Worm (Caenorhabditis elegans) whole organism, midembryonic: ENCODE data around the gene F46B3.15.

Experiments used
- T22C8.4 ChIP-seq: fragments of 200-800 bp; sonication (Bioruptor generic); IDR thresholded peaks from 2 replicates; pipeline ENCODE4 v1.3.6; 2022; ENCODE audit warnings: missing genetic modification characterization, missing compliant biosample characterization
- cog-1 ChIP-seq: sonication (generic microtip); optimal IDR thresholded peaks from 2 replicates; lab custom pipeline; 2016; ENCODE audit warnings: missing genetic modification characterization, missing compliant biosample characterization
- flt-1 ChIP-seq: fragments of 200-800 bp; sonication (Bioruptor generic); IDR thresholded peaks from 2 replicates; pipeline ENCODE4 v1.3.6; 2022; ENCODE audit warnings: missing genetic modification characterization, missing compliant biosample characterization
- klf-2 ChIP-seq: fragments of 200-800 bp; sonication (Bioruptor generic); conservative IDR thresholded peaks from 2 replicates; pipeline ENCODE4 v1.3.6; 2022; ENCODE audit warnings: missing genetic modification reagents, missing genetic modification characterization, missing compliant biosample characterization
- med-1 ChIP-seq: sonication (generic microtip); optimal IDR thresholded peaks from 2 replicates; lab custom pipeline; 2017; ENCODE audit warnings: missing genetic modification characterization, mild to moderate bottlenecking, missing compliant biosample characterization, antibody characterized with exemption, missing genetic modification reagents; ENCODE audit not compliant: insufficient read depth
- ref-1 ChIP-seq: fragments of 200-800 bp; sonication (Bioruptor generic); conservative IDR thresholded peaks from 2 replicates; pipeline ENCODE4 v1.3.6; 2022; ENCODE audit warnings: missing genetic modification reagents, missing genetic modification characterization, missing compliant biosample characterization
- tab-1 ChIP-seq: fragments of 200-800 bp; sonication (Bioruptor generic); IDR thresholded peaks from 2 replicates; pipeline ENCODE4 v1.3.6; 2022; ENCODE audit warnings: missing genetic modification characterization, missing compliant biosample characterization
- ztf-23 ChIP-seq: fragments of 200-800 bp; sonication (Bioruptor generic); IDR thresholded peaks from 2 replicates; pipeline ENCODE4 v1.3.6; 2022; ENCODE audit warnings: missing genetic modification reagents, missing genetic modification characterization, missing compliant biosample characterization
- ztf-29 ChIP-seq: fragments of 200-800 bp; sonication (Bioruptor generic); IDR thresholded peaks from 2 replicates; pipeline ENCODE4 v1.3.6; 2022; ENCODE audit warnings: missing genetic modification reagents, missing genetic modification characterization, missing compliant biosample characterization

The F46B3.15 gene

DNA sequence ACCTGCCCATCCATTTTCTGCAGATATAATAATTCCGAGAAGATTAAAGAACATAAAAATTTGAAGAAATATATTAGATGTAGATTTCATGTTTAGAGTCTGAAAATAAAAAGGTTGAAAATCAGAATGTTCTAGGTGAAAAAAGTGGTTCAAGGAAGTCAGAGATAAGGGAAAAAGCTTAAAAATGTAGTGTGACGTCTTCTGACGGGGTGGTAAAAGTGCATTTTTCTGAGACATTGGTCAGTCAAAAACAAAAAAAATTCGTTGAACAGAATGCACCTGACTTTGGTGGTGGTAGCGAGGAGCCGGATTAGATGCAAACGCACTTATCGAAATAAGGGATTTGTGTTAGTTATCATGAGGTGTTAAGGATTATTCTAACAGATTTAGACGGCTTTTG, 26.9 kb downstream of the F46B3.15 start, which contains the start of gene F46B3.23:
F46B3.23 (minus strand) TSS at position 101 of the 400 bp plus-strand sequence.
- TF ChIP-seq tab-1 (GFP tag; lab: Robert Waterston, UW) (no peak), klf-2 (GFP tag; lab: Robert Waterston, UW) (no peak), ztf-23 (no peak), cog-1 (no peak), ztf-29 (GFP tag; lab: Robert Waterston, UW) (no peak), med-1 (no peak), T22C8.4 (GFP tag; lab: Robert Waterston, UW) (no peak), flt-1 (GFP tag; lab: Robert Waterston, UW) (no peak), ref-1 (GFP tag; lab: Robert Waterston, UW) (no peak)

DNA sequence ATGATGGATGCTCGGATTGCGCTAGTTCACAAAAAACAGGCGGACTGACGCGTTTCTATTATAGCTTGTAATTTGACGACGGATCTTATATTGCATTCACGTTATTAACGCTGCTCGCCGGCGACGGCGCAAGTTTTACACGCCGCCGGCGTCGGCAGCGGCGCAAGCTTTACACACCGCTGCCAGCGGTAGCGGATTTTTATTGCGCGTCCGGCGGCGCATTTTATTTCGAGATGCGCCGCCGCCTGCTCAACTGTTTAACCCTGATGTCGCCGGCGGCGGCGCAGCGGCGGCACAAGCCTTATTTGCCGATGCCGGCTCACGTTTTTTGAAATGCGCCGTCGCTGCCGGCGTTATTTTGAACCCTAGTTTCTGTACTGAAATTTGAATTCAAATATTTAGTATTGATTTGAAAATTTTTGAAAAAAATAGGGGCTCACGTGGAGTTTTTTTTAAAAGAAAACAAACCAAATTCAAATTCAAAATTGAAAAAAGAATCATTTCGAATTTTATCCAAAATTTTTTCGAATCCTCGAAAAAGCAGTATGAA, 28.8 kb downstream of the F46B3.15 start, which contains the start of gene ttr-57:
ttr-57 (plus strand) TSS at position 500 of the 550 bp plus-strand sequence.
- no peak for TF ChIP-seq ztf-29 (GFP tag; lab: Robert Waterston, UW)
- no peak for TF ChIP-seq tab-1 (GFP tag; lab: Robert Waterston, UW)
- TF ChIP-seq flt-1 (GFP tag; lab: Robert Waterston, UW), result no peak
- no peak for TF ChIP-seq T22C8.4 (GFP tag; lab: Robert Waterston, UW)
- no peak for TF ChIP-seq med-1
- TF ChIP-seq cog-1, result no peak
- no peak for TF ChIP-seq ztf-23
- no peak for TF ChIP-seq ref-1 (GFP tag; lab: Robert Waterston, UW)
- no peak for TF ChIP-seq klf-2 (GFP tag; lab: Robert Waterston, UW)

DNA sequence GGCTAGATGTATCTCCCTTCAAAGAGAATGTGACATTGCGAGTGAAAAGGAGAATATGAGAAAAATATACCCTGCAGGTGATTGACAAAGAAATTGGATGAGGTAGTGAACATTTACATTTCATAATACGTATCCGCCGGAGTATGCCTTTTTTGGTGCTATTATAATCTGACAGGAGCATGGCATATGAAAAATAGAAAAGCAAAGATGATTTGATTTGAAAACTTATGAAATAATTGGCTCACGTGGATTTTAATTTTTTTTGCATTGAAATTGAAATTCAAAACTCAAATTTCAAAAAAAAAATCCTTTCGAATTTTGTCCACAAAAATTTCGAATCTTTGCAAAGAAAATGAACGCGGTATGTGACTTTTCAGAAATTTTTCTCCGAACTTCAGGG, 30.5 kb downstream of the F46B3.15 start, which contains the start of gene ttr-11:
ttr-11 (plus strand) TSS at position 301 of the 400 bp plus-strand sequence.
- TF ChIP-seq cog-1 (no peak), klf-2 (GFP tag; lab: Robert Waterston, UW) (no peak), ztf-23 (no peak), T22C8.4 (GFP tag; lab: Robert Waterston, UW) (no peak), tab-1 (GFP tag; lab: Robert Waterston, UW) (no peak), ztf-29 (GFP tag; lab: Robert Waterston, UW) (no peak), ref-1 (GFP tag; lab: Robert Waterston, UW) (no peak), med-1 (no peak)

- no peak for TF ChIP-seq ztf-29 (GFP tag; lab: Robert Waterston, UW)
- TF ChIP-seq med-1, result no peak
- no peak for TF ChIP-seq flt-1 (GFP tag; lab: Robert Waterston, UW)
These were observed 32.8 kb downstream of the F46B3.15 start for ce11 chrV:20600704-20601103.

ce11 chrV:20599795-20600194, 33.7 kb downstream of the F46B3.15 start, which contains the start of gene col-163:
Gene col-163 (plus strand): TSS chrV:20600095.
- no peak for TF ChIP-seq tab-1 (GFP tag; lab: Robert Waterston, UW)
- no peak for TF ChIP-seq cog-1
- TF ChIP-seq med-1, result no peak
- no peak for TF ChIP-seq flt-1 (GFP tag; lab: Robert Waterston, UW)
- no peak for TF ChIP-seq ztf-23

DNA sequence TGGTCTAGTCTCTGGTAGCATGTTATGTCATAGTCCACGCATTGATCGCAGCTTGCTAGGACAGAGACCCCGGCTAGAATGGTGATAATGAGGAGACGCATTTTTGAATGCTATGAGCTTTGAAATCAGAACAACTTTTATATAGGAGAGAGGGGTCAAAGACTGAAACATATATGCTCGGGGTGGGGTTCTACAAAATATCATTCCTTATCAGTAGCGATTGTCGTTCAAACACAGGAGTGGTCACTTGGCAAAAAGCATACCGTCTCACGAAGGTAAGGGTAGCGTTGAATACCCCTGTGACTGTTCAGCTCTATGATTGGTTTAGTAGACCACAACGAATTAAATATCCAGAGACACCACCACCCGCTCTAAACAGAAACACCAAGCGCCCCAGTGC, 36.4 kb downstream of the F46B3.15 start, which contains the start of gene F46B3.1:
F46B3.1 (minus strand) TSS at position 101 of the 400 bp plus-strand sequence.
- TF ChIP-seq klf-2 (GFP tag; lab: Robert Waterston, UW) (no peak), ztf-29 (GFP tag; lab: Robert Waterston, UW) (no peak), ref-1 (GFP tag; lab: Robert Waterston, UW) (no peak), T22C8.4 (GFP tag; lab: Robert Waterston, UW) (no peak), tab-1 (GFP tag; lab: Robert Waterston, UW) (no peak)

DNA sequence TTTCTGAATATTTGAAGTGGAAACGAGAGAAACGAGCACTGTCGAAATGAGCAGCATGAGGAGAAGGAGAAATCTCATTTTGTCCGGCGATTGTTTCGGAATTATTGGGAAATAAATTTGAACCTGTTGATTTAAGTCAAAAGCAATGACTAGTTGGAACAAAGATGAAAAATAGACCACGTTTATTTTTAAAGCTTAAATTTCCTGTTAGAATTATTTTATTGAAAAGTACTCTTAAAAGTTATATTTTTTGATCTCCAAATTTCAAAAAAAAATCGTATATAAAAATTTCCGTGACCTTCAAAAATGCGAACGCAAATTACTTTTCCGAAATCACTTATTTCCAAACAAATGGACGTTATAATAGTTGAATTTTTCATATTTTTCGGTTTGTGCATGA, 37.9 kb downstream of the F46B3.15 start, which contains the start of gene F26F2.11:
F26F2.11 (minus strand) TSS at position 101 of the 400 bp plus-strand sequence.
- TF ChIP-seq cog-1, result no peak
- TF ChIP-seq T22C8.4 (GFP tag; lab: Robert Waterston, UW), result no peak

- TF ChIP-seq T22C8.4 (GFP tag; lab: Robert Waterston, UW) (no peak), klf-2 (GFP tag; lab: Robert Waterston, UW) (no peak), ztf-23 (no peak), ref-1 (GFP tag; lab: Robert Waterston, UW) (no peak), cog-1 (no peak), ztf-29 (GFP tag; lab: Robert Waterston, UW) (no peak), flt-1 (GFP tag; lab: Robert Waterston, UW) (no peak)
These were observed 38.8 kb downstream of the F46B3.15 start, which contains the start of gene F26F2.10 for ce11 chrV:20594746-20595145. Gene F26F2.10 (minus strand): TSS chrV:20594846.
